Worm (Caenorhabditis elegans) whole organism, L4/young adult: Measurements from ENCODE around the gene F47E1.4.

Experiments
- W03F9.2 ChIP-seq: fragments of 150-350 bp; optimal IDR thresholded peaks from 2 replicates; lab custom pipeline; 2014; ENCODE audit warnings: missing biosample characterization, missing genetic modification characterization
- dao-5 ChIP-seq: sonication (generic microtip); optimal IDR thresholded peaks from 2 replicates; lab custom pipeline; 2016; ENCODE audit warnings: missing genotype, missing genetic modification characterization, moderate library complexity, missing compliant biosample characterization
- him-1 ChIP-seq: sonication (generic microtip); optimal IDR thresholded peaks from 2 replicates; lab custom pipeline; 2016; ENCODE audit warnings: missing genotype, missing genetic modification reagents, missing genetic modification characterization, missing compliant biosample characterization

DNA sequence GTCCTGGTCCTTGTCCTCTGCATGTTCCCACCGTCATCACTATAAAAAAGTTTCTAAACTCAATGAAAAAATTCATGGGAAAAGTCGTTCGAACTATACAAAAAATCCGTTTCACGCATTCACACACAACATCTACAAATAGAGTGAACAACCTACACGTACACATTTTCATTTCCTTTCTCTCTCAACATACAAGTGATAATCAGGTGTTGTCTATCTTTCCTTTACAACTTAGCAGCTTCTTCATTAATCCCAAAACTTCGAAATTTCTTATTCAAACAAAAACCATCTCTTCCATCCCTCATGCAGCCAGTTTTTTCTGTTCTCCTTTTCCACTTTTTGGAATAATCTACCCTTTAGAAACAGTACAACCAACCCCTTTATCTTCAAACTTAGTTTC lies 45.2 kb downstream of the F47E1.4 start:
- TF ChIP-seq him-1 (tag; lab: Kevin White, UChicago) (no peak), dao-5 (tag; lab: Kevin White, UChicago) (no peak), W03F9.2 (no peak)
